Worm (Caenorhabditis elegans) whole organism, L3 larva: Measurements from ENCODE around the gene clec-45.

Source experiments
- ZK546.5 ChIP-seq: sonication (generic microtip); optimal IDR thresholded peaks from 2 replicates; lab custom pipeline; 2017; ENCODE audit warnings: missing biosample characterization, missing genetic modification characterization
- ceh-28 ChIP-seq: fragments of 150-350 bp; optimal IDR thresholded peaks from 2 replicates; lab custom pipeline; 2014; ENCODE audit warnings: missing biosample characterization, missing genetic modification reagents, missing genetic modification characterization
- egl-27 ChIP-seq: sonication (generic microtip); optimal IDR thresholded peaks from 4 replicates; lab custom pipeline; 2017; ENCODE audit warnings: missing biosample characterization, missing genetic modification reagents, missing genetic modification characterization
- hmg-11 ChIP-seq: sonication (generic microtip); optimal IDR thresholded peaks from 2 replicates; lab custom pipeline; 2016; ENCODE audit warnings: missing genetic modification characterization, missing compliant biosample characterization
- lin-15B ChIP-seq: fragments of 150-350 bp; optimal IDR thresholded peaks from 2 replicates; lab custom pipeline; 2014; ENCODE audit warnings: missing biosample characterization, missing genetic modification characterization
- nhr-28 ChIP-seq: fragments of 150-350 bp; optimal IDR thresholded peaks from 2 replicates; lab custom pipeline; 2014; ENCODE audit warnings: missing biosample characterization, missing genetic modification characterization
- pqm-1 ChIP-seq: fragments of 150-350 bp; optimal IDR thresholded peaks from 2 replicates; lab custom pipeline; 2017; ENCODE audit warnings: missing biosample characterization, missing genetic modification characterization, inconsistent platforms

- TF ChIP-seq ZK546.5 (tag; lab: Kevin White, UChicago) (no peak), nhr-28 (tag; lab: Kevin White, UChicago) (no peak), ceh-28 (tag; lab: Kevin White, UChicago) (no peak), lin-15B (tag; lab: Kevin White, UChicago) (no peak), pqm-1 (tag; lab: Kevin White, UChicago) (no peak), egl-27 (tag; lab: Kevin White, UChicago) (no peak), hmg-11 (tag; lab: Kevin White, UChicago) (no peak)
Observed at ce11 chrV:7634657-7635056, 3.2 kb upstream of the clec-45 start, which contains the start of gene srd-31.
